Fruit fly (Drosophila melanogaster) whole organism, embryonic: ENCODE results near the gene CG6659.

ENCODE experiments used
- Ada2b ChIP-seq: fragments of 200-800 bp; sonication (Bioruptor generic); IDR thresholded peaks from 2 replicates; pipeline ENCODE4 v1.3.6; 2022; ENCODE audit warnings: missing biosample characterization, missing genetic modification characterization
- Atf6 ChIP-seq: fragments of 200-800 bp; sonication (Bioruptor generic); IDR thresholded peaks from 2 replicates; pipeline ENCODE4 v1.3.6; 2022; ENCODE audit warnings: missing biosample characterization, missing genetic modification characterization
- CG11560 ChIP-seq: fragments of 200-800 bp; sonication (Bioruptor generic); IDR thresholded peaks from 3 replicates; pipeline ENCODE4 v1.3.6; 2022; ENCODE audit warnings: missing biosample characterization, missing genetic modification characterization
- CG11696 ChIP-seq: fragments of 200-800 bp; sonication (Bioruptor generic); IDR thresholded peaks from 2 replicates; pipeline ENCODE4 v1.3.6; 2022; ENCODE audit warnings: missing biosample characterization, missing genetic modification characterization
- CG11723 ChIP-seq: fragments of 200-800 bp; sonication (Bioruptor generic); optimal IDR thresholded peaks from 2 replicates; lab custom pipeline; 2017; ENCODE audit warnings: missing biosample characterization, mild to moderate bottlenecking, missing genetic modification characterization
- CG12104 ChIP-seq: fragments of 200-800 bp; sonication (Bioruptor generic); optimal IDR thresholded peaks from 3 replicates; lab custom pipeline; 2016; ENCODE audit warnings: missing biosample characterization, missing genetic modification characterization
- CG1233 ChIP-seq: fragments of 200-800 bp; sonication (Bioruptor generic); optimal IDR thresholded peaks from 4 replicates; lab custom pipeline; 2018; ENCODE audit warnings: missing biosample characterization, mild to moderate bottlenecking, missing genetic modification characterization
- CG13123 ChIP-seq: fragments of 200-800 bp; sonication (Bioruptor generic); optimal IDR thresholded peaks from 2 replicates; lab custom pipeline; 2016; ENCODE audit warnings: missing biosample characterization, missing genetic modification characterization
- CG13287 ChIP-seq: fragments of 200-800 bp; sonication (Bioruptor generic); IDR thresholded peaks from 2 replicates; pipeline ENCODE4 v1.3.6; 2022; ENCODE audit warnings: missing biosample characterization, missing genetic modification characterization; ENCODE audit not compliant: partially characterized antibody
- CG14860 ChIP-seq: fragments of 200-800 bp; sonication (Bioruptor generic); IDR thresholded peaks from 3 replicates; pipeline ENCODE4 v1.3.6; 2022; ENCODE audit warnings: missing biosample characterization, missing genetic modification characterization; ENCODE audit not compliant: partially characterized antibody
- CG14965 ChIP-seq: fragments of 200-800 bp; sonication (Bioruptor generic); optimal IDR thresholded peaks from 2 replicates; lab custom pipeline; 2016; ENCODE audit warnings: missing biosample characterization, missing genetic modification characterization, borderline replicate concordance
- CG1603 ChIP-seq: fragments of 200-800 bp; sonication (Bioruptor generic); optimal IDR thresholded peaks from 2 replicates; lab custom pipeline; 2019; ENCODE audit warnings: missing biosample characterization, mild to moderate bottlenecking, missing genetic modification characterization, moderate library complexity
- CG17612 ChIP-seq: fragments of 200-800 bp; sonication (Bioruptor generic); IDR thresholded peaks from 2 replicates; pipeline ENCODE4 v1.3.6; 2022; ENCODE audit warnings: missing biosample characterization, missing genetic modification characterization
- CG1792 ChIP-seq: fragments of 200-800 bp; sonication (Bioruptor generic); optimal IDR thresholded peaks from 2 replicates; lab custom pipeline; 2016; ENCODE audit warnings: missing biosample characterization, missing genetic modification characterization
- CG18476 ChIP-seq: fragments of 200-800 bp; sonication (Bioruptor generic); optimal IDR thresholded peaks from 2 replicates; lab custom pipeline; 2016; ENCODE audit warnings: missing biosample characterization, mild to moderate bottlenecking, missing genetic modification characterization
- CG3065 ChIP-seq: fragments of 200-800 bp; sonication (Bioruptor generic); optimal IDR thresholded peaks from 2 replicates; lab custom pipeline; 2016; ENCODE audit warnings: missing biosample characterization, missing genetic modification characterization
- CG32532 ChIP-seq: fragments of 200-800 bp; sonication (Bioruptor generic); IDR thresholded peaks from 2 replicates; pipeline ENCODE4 v1.3.6; 2022; ENCODE audit warnings: missing biosample characterization, missing genetic modification characterization
- CG34224 ChIP-seq: fragments of 200-800 bp; sonication (Bioruptor generic); IDR thresholded peaks from 3 replicates; pipeline ENCODE4 v1.3.6; 2022; ENCODE audit warnings: missing biosample characterization, missing genetic modification characterization; ENCODE audit not compliant: partially characterized antibody
- CG3847 ChIP-seq: fragments of 200-800 bp; sonication (Bioruptor generic); IDR thresholded peaks from 2 replicates; pipeline ENCODE4 v1.3.6; 2022; ENCODE audit warnings: missing biosample characterization, missing genetic modification characterization
- CG3995 ChIP-seq: fragments of 200-800 bp; sonication (Bioruptor generic); optimal IDR thresholded peaks from 3 replicates; lab custom pipeline; 2016; ENCODE audit warnings: missing biosample characterization, missing genetic modification characterization
- CG4328 ChIP-seq: fragments of 200-800 bp; sonication (Bioruptor generic); optimal IDR thresholded peaks from 3 replicates; lab custom pipeline; 2017; ENCODE audit warnings: missing biosample characterization, missing genetic modification reagents, missing genetic modification characterization
- CG5245 ChIP-seq: fragments of 200-800 bp; sonication (Bioruptor generic); optimal IDR thresholded peaks from 3 replicates; lab custom pipeline; 2016; ENCODE audit warnings: missing biosample characterization, missing genetic modification characterization
- CG8290 ChIP-seq, 3 experiments: fragments of 200-800 bp; sonication (Bioruptor generic); optimal IDR thresholded peaks; 2 replicates each; lab custom pipeline; 2016 to 2019; ENCODE audit warnings: missing biosample characterization in 3 of 3, missing genetic modification characterization in 3 of 3, mild to moderate bottlenecking in 2 of 3, moderate library complexity in 1 of 3
- CG8765 ChIP-seq: fragments of 200-800 bp; sonication (Bioruptor generic); IDR thresholded peaks from 2 replicates; pipeline ENCODE4 v1.3.6; 2022; ENCODE audit warnings: missing biosample characterization, missing genetic modification characterization
- CTCF ChIP-seq: fragments of 200-800 bp; sonication (Bioruptor generic); optimal IDR thresholded peaks from 2 replicates; lab custom pipeline; 2017; ENCODE audit warnings: missing biosample characterization, mild to moderate bottlenecking, missing genetic modification characterization, moderate library complexity
- CoRest ChIP-seq: fragments of 200-800 bp; sonication (Bioruptor generic); optimal IDR thresholded peaks from 3 replicates; lab custom pipeline; 2018; ENCODE audit warnings: missing biosample characterization, mild to moderate bottlenecking, missing genetic modification characterization, moderate library complexity
- Dll ChIP-seq: fragments of 200-800 bp; sonication (Bioruptor generic); IDR thresholded peaks from 4 replicates; pipeline ENCODE4 v1.3.6; 2022; ENCODE audit warnings: missing biosample characterization, missing genetic modification characterization; ENCODE audit not compliant: partially characterized antibody
- Elba2 ChIP-seq: fragments of 200-800 bp; sonication (Bioruptor generic); optimal IDR thresholded peaks from 3 replicates; lab custom pipeline; 2016; ENCODE audit warnings: missing biosample characterization, missing genetic modification characterization
- Ets97D ChIP-seq: fragments of 200-800 bp; sonication (Bioruptor generic); optimal IDR thresholded peaks from 3 replicates; lab custom pipeline; 2016; ENCODE audit warnings: missing biosample characterization, missing genetic modification characterization
- HLH4C ChIP-seq: fragments of 200-800 bp; sonication (Bioruptor generic); IDR thresholded peaks from 3 replicates; pipeline ENCODE4 v1.3.6; 2022; ENCODE audit warnings: missing biosample characterization, missing genetic modification characterization; ENCODE audit not compliant: partially characterized antibody
- MBD-R2 ChIP-seq: fragments of 200-800 bp; sonication (Bioruptor generic); IDR thresholded peaks from 2 replicates; pipeline ENCODE4 v1.3.6; 2022; ENCODE audit warnings: missing biosample characterization, missing genetic modification characterization
- Mad ChIP-seq: fragments of 200-800 bp; sonication (Bioruptor generic); optimal IDR thresholded peaks from 2 replicates; lab custom pipeline; 2016; ENCODE audit warnings: missing biosample characterization, missing genetic modification characterization
- Med ChIP-seq: fragments of 200-800 bp; sonication (Bioruptor generic); peaks from one replicate; lab custom pipeline; 2016; ENCODE audit warnings: missing biosample characterization, missing genetic modification characterization, mild to moderate bottlenecking, inconsistent platforms, moderate library complexity
- Neu2 ChIP-seq: fragments of 200-800 bp; sonication (Bioruptor generic); optimal IDR thresholded peaks from 3 replicates; lab custom pipeline; 2016; ENCODE audit warnings: missing biosample characterization, missing genetic modification characterization, borderline replicate concordance
- Oli ChIP-seq: fragments of 200-800 bp; sonication (Bioruptor generic); optimal IDR thresholded peaks from 2 replicates; lab custom pipeline; 2018; ENCODE audit warnings: missing biosample characterization, mild to moderate bottlenecking, missing genetic modification characterization, moderate library complexity
- Rfx ChIP-seq: fragments of 200-800 bp; sonication (Bioruptor generic); IDR thresholded peaks from 2 replicates; pipeline ENCODE4 v1.3.6; 2022; ENCODE audit warnings: missing biosample characterization, missing genetic modification characterization
- Stat92E ChIP-seq, 3 experiments: fragments of >200 bp in 2 of 3; fragments of 200-800 bp in 1 of 3; sonication (Bioruptor generic) in 1 of 3; optimal IDR thresholded peaks; 2 replicates each; lab custom pipeline; 2017 to 2019; ENCODE audit warnings: missing biosample characterization in 3 of 3, missing genetic modification characterization in 3 of 3, mild to moderate bottlenecking in 1 of 3, moderate library complexity in 1 of 3
- Tbp ChIP-seq: fragments of >200 bp; optimal IDR thresholded peaks from 2 replicates; lab custom pipeline; 2018; ENCODE audit warnings: missing biosample characterization, missing genetic modification characterization
- cg ChIP-seq: fragments of 200-800 bp; sonication (Bioruptor generic); optimal IDR thresholded peaks from 3 replicates; lab custom pipeline; 2019; ENCODE audit warnings: missing biosample characterization, mild to moderate bottlenecking, missing genetic modification characterization, moderate library complexity
- crol ChIP-seq: fragments of 200-800 bp; sonication (Bioruptor generic); IDR thresholded peaks from 2 replicates; pipeline ENCODE4 v1.3.6; 2022; ENCODE audit warnings: missing biosample characterization, missing genetic modification characterization
- eyg ChIP-seq: fragments of 200-800 bp; sonication (Bioruptor generic); optimal IDR thresholded peaks from 3 replicates; lab custom pipeline; 2016; ENCODE audit warnings: missing biosample characterization, missing genetic modification characterization
- fd3F ChIP-seq: fragments of 200-800 bp; sonication (Bioruptor generic); optimal IDR thresholded peaks from 2 replicates; lab custom pipeline; 2018; ENCODE audit warnings: missing biosample characterization, mild to moderate bottlenecking, missing genetic modification characterization, moderate library complexity
- gce ChIP-seq: fragments of 200-800 bp; sonication (Bioruptor generic); IDR thresholded peaks from 3 replicates; pipeline ENCODE4 v1.3.6; 2022; ENCODE audit warnings: missing biosample characterization, missing genetic modification characterization
- ken ChIP-seq: fragments of 200-800 bp; sonication (Bioruptor generic); IDR thresholded peaks from 3 replicates; pipeline ENCODE4 v1.3.6; 2022; ENCODE audit warnings: missing biosample characterization, missing genetic modification characterization
- klu ChIP-seq: fragments of 200-800 bp; sonication (Bioruptor generic); IDR thresholded peaks from 2 replicates; pipeline ENCODE4 v1.3.6; 2022; ENCODE audit warnings: missing biosample characterization, missing genetic modification characterization
- kni ChIP-seq: fragments of 200-800 bp; sonication (Bioruptor generic); optimal IDR thresholded peaks from 3 replicates; lab custom pipeline; 2017; ENCODE audit warnings: mild to moderate bottlenecking, missing biosample characterization, missing genetic modification reagents, missing genetic modification characterization
- phol ChIP-seq: fragments of 200-800 bp; sonication (Bioruptor generic); optimal IDR thresholded peaks from 3 replicates; lab custom pipeline; 2018; ENCODE audit warnings: missing biosample characterization, mild to moderate bottlenecking, missing genetic modification characterization, moderate library complexity
- sd ChIP-seq: fragments of 200-800 bp; sonication (Bioruptor generic); optimal IDR thresholded peaks from 3 replicates; lab custom pipeline; 2018; ENCODE audit warnings: missing biosample characterization, mild to moderate bottlenecking, missing genetic modification characterization, moderate library complexity
- sr ChIP-seq: fragments of 200-800 bp; sonication (Bioruptor generic); IDR thresholded peaks from 3 replicates; pipeline ENCODE4 v1.3.6; 2022; ENCODE audit warnings: missing biosample characterization, missing genetic modification characterization
- tna ChIP-seq: fragments of 200-800 bp; sonication (Bioruptor generic); IDR thresholded peaks from 2 replicates; pipeline ENCODE4 v1.3.6; 2022; ENCODE audit warnings: missing biosample characterization, missing genetic modification characterization; ENCODE audit not compliant: partially characterized antibody
- vfl ChIP-seq: fragments of 200-800 bp; sonication (Bioruptor generic); optimal IDR thresholded peaks from 2 replicates; lab custom pipeline; 2016; ENCODE audit warnings: missing biosample characterization, missing genetic modification characterization
- zfh1 ChIP-seq: fragments of 200-800 bp; sonication (Bioruptor generic); IDR thresholded peaks from 3 replicates; pipeline ENCODE4 v1.3.6; 2022; ENCODE audit warnings: missing biosample characterization, missing genetic modification characterization

Gene CG6659

dm6 chrX:18657502-18657947 lies 439 bp upstream of the CG6659 start, which contains the start of gene fu (continued):
- TF ChIP-seq CG8290 (GFP tag; optimal IDR thresholded peaks at IDR 0.05; lab: Kevin White, UChicago) = no peak
- no peak for TF ChIP-seq CG8290 (tag; optimal IDR thresholded peaks at IDR 0.05; lab: Kevin White, UChicago)
- peak; percentile 10; the same call in 1 of the 2 replicates for TF ChIP-seq CG13287 (GFP tag; lab: Robert Waterston, UW)
- TF ChIP-seq Dll (GFP tag; lab: Robert Waterston, UW) = no peak
- peak; percentile 74 for TF ChIP-seq MBD-R2 (GFP tag; lab: Robert Waterston, UW)
- no peak for TF ChIP-seq CG1792
- no peak for TF ChIP-seq CG3065 (GFP tag; lab: Kevin White, UChicago)
- TF ChIP-seq CG14860 (GFP tag; lab: Robert Waterston, UW) = no peak
- TF ChIP-seq Elba2 (GFP tag; lab: Kevin White, UChicago) = no peak
- peak; percentile 51 for TF ChIP-seq CoRest (tag; lab: Kevin White, UChicago)
- TF ChIP-seq CG1233 (GFP tag; lab: Kevin White, UChicago) = no peak
- no peak for TF ChIP-seq eyg
- TF ChIP-seq Med (GFP tag; lab: Kevin White, UChicago) = peak; percentile 69
- TF ChIP-seq CG18476 (GFP tag; lab: Kevin White, UChicago) = no peak
- no peak for TF ChIP-seq CG14965
- TF ChIP-seq Tbp (GFP tag; lab: Kevin White, UChicago) = no peak
- no peak for TF ChIP-seq fd3F (GFP tag; lab: Kevin White, UChicago)
- TF ChIP-seq CG11560 (tag; lab: Robert Waterston, UW) = no peak
- no peak for TF ChIP-seq vfl (GFP tag; lab: Kevin White, UChicago)
- no peak for TF ChIP-seq CG11723 (GFP tag; lab: Kevin White, UChicago)
- no peak for TF ChIP-seq sd (tag; lab: Kevin White, UChicago)
- no peak for TF ChIP-seq CG3995 (GFP tag; lab: Kevin White, UChicago)
- no peak for TF ChIP-seq CG11696 (GFP tag; lab: Robert Waterston, UW)
- no peak for TF ChIP-seq HLH4C (GFP tag; lab: Robert Waterston, UW)
- no peak for TF ChIP-seq CG5245 (GFP tag; lab: Kevin White, UChicago)
- no peak for TF ChIP-seq gce (GFP tag; lab: Robert Waterston, UW)
- peak; percentile 20 for TF ChIP-seq phol (tag; lab: Kevin White, UChicago)
- peak; percentile 22 for TF ChIP-seq CG4328 (GFP tag; lab: Kevin White, UChicago)
- TF ChIP-seq Ada2b = no peak
- TF ChIP-seq CG12104 (GFP tag; lab: Kevin White, UChicago) = no peak
- no peak for TF ChIP-seq CG8765
- no peak for TF ChIP-seq Mad (GFP tag; lab: Kevin White, UChicago)
- TF ChIP-seq Rfx = peak; percentile 23; the same call in 1 of the 2 replicates
- no peak for TF ChIP-seq sr (GFP tag; lab: Robert Waterston, UW)
- no peak for TF ChIP-seq ken
- no peak for TF ChIP-seq zfh1 (GFP tag; lab: Robert Waterston, UW)
- no peak for TF ChIP-seq klu
- TF ChIP-seq cg = no peak
- peak; percentile 4 for TF ChIP-seq Oli (tag; lab: Kevin White, UChicago)
- no peak for TF ChIP-seq CG1603
- TF ChIP-seq CG32532 (GFP tag; lab: Robert Waterston, UW) = no peak
- no peak for TF ChIP-seq Stat92E (GFP tag; optimal IDR thresholded peaks at IDR 0.05; lab: Kevin White, UChicago)
- TF ChIP-seq Neu2 = peak; percentile 99
- no peak for TF ChIP-seq Atf6 (GFP tag; lab: Robert Waterston, UW)
- TF ChIP-seq CG13123 (GFP tag; lab: Kevin White, UChicago) = no peak
- no peak for TF ChIP-seq Ets97D (GFP tag; lab: Kevin White, UChicago)
- no peak for TF ChIP-seq CG34224
- no peak for TF ChIP-seq tna
- no peak for TF ChIP-seq kni
- no peak for TF ChIP-seq crol
- TF ChIP-seq CG3847 (GFP tag; lab: Robert Waterston, UW) = no peak
- no peak for TF ChIP-seq CTCF (GFP tag; lab: Kevin White, UChicago)
- no peak for TF ChIP-seq CG17612 (GFP tag; lab: Robert Waterston, UW)
